Fruit fly (Drosophila melanogaster): ENCODE results near the gene Pgant7.

- peak; percentile 44 for TF ChIP-seq CG14655 (GFP tag; optimal IDR thresholded peaks at IDR 0.05)
- peak; percentile 57 for TF ChIP-seq Pif1A (GFP tag; optimal IDR thresholded peaks at IDR 0.05)
- peak; percentile 58 for TF ChIP-seq gl (tag; optimal IDR thresholded peaks at IDR 0.05)
- peak; percentile 49 for TF ChIP-seq CG8159 (tag; optimal IDR thresholded peaks at IDR 0.05)
- TF ChIP-seq CG32121 (GFP tag; IDR thresholded peaks at IDR 0.05) = 0 out of 2 replicates have a peak, but pooled peaks have one; percentile 32
- no peak for TF ChIP-seq CG10348 (GFP tag; IDR thresholded peaks at IDR 0.05)
- peak; percentile 69 for TF ChIP-seq CG13204 (GFP tag; optimal IDR thresholded peaks at IDR 0.05)
- peak; percentile 30 for TF ChIP-seq EcR (GFP tag; optimal IDR thresholded peaks at IDR 0.05)
- TF ChIP-seq CG15710 (tag; optimal IDR thresholded peaks at IDR 0.05) = peak; percentile 17
- TF ChIP-seq CG4496 (GFP tag; IDR thresholded peaks at IDR 0.05) = peak; percentile 64; the same call in 2 of the 3 replicates
- TF ChIP-seq Snoo (tag; optimal IDR thresholded peaks at IDR 0.05) = peak; percentile 25
- TF ChIP-seq CG34367 (tag; optimal IDR thresholded peaks at IDR 0.05) = peak; percentile 3
Observed at dm6 chrX:18483261-18484218, 16.2 kb downstream of the Pgant7 start, which contains the start of gene Hayan.
